Fruit fly (Drosophila melanogaster) whole organism, pupa: ENCODE measurements around the gene CG3281.

Source experiments
- CG10348 ChIP-seq: fragments of 200-800 bp; sonication (Bioruptor generic); IDR thresholded peaks from 2 replicates; pipeline ENCODE4 v1.3.6; 2022; ENCODE audit warnings: missing biosample characterization, missing genetic modification characterization
- CG13204 ChIP-seq: fragments of 200-800 bp; sonication (Bioruptor generic); optimal IDR thresholded peaks from 2 replicates; lab custom pipeline; 2018; ENCODE audit warnings: missing biosample characterization, mild to moderate bottlenecking, missing genetic modification characterization, moderate library complexity
- CG14655 ChIP-seq: fragments of 200-800 bp; sonication (Bioruptor generic); optimal IDR thresholded peaks from 3 replicates; lab custom pipeline; 2017; ENCODE audit warnings: mild to moderate bottlenecking, missing biosample characterization, missing genetic modification reagents, missing genetic modification characterization
- CG4496 ChIP-seq: fragments of 200-800 bp; sonication (Bioruptor generic); IDR thresholded peaks from 3 replicates; pipeline ENCODE4 v1.3.6; 2022; ENCODE audit warnings: missing biosample characterization, missing genetic modification characterization
- EcR ChIP-seq: fragments of 200-800 bp; sonication (Bioruptor generic); optimal IDR thresholded peaks from 3 replicates; lab custom pipeline; 2019; ENCODE audit warnings: missing biosample characterization, missing genetic modification characterization, mild to moderate bottlenecking, moderate library complexity, missing genetic modification reagents
- Pif1A ChIP-seq: fragments of 200-800 bp; sonication (Bioruptor generic); optimal IDR thresholded peaks from 3 replicates; lab custom pipeline; 2016; ENCODE audit warnings: missing biosample characterization, missing genetic modification characterization
- Pif1B ChIP-seq: fragments of 200-800 bp; sonication (Bioruptor generic); optimal IDR thresholded peaks from 3 replicates; lab custom pipeline; 2016; ENCODE audit warnings: missing biosample characterization, missing genetic modification characterization
- gl ChIP-seq: fragments of 200-800 bp; sonication (Bioruptor generic); optimal IDR thresholded peaks from 2 replicates; lab custom pipeline; 2018; ENCODE audit warnings: missing biosample characterization, mild to moderate bottlenecking, missing genetic modification characterization
- rn ChIP-seq: fragments of 200-800 bp; sonication (Bioruptor generic); IDR thresholded peaks from 2 replicates; pipeline ENCODE4 v1.3.6; 2022; ENCODE audit warnings: missing biosample characterization, missing genetic modification characterization

DNA sequence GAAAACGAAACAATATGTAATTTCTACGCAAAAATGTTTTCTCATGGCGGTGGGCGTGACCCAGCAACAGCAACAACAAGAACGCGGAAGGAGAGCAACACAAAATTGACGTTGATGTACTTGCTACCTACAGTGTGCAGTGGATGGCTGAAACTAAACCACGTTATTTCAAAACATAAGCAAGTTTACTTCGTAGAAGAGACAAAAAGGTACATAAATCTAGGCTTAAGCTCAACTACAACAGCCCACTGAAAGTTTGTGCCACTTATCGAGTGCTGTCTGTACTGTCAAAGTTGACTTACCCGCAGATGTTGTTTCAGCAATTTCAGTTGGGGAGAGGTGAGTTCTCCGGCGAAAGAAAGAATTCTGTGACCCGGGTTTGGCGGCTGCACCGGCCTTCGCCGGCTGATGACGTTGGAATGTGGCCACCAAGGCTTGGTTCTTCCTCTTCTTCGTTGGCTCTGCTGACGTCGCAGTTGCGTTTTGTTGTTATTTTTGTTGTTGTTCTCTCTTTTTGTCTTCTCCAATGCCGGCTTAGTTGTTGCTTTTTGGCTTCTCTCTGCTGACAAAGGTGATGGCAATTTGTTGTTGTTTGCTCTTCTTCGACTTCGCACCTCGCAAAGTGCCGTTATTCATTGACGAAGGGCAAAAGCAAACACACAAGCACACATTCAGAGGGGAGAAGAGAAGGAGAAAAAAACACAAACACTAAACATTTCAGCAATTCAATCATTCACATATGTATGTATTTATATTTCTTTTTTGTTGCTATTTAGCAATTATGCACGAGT is 15.3 kb downstream of the CG3281 start:
- TF ChIP-seq gl (peak; percentile 61), EcR (GFP tag; lab: Kevin White, UChicago) (peak; percentile 8), rn (GFP tag; lab: Robert Waterston, UW) (0 out of 2 replicates have a peak, but pooled peaks have one; percentile 11), CG13204 (GFP tag; lab: Kevin White, UChicago) (peak; percentile 24), CG10348 (no peak), Pif1A (GFP tag; lab: Kevin White, UChicago) (peak; percentile 42), CG14655 (GFP tag; lab: Kevin White, UChicago) (no peak), Pif1B (GFP tag; lab: Kevin White, UChicago) (peak; percentile 48), CG4496 (GFP tag; lab: Robert Waterston, UW) (peak; percentile 69; the same call in 2 of the 3 replicates)
